Worm (Caenorhabditis elegans): ENCODE results near the gene F49H12.4.

ce11 chrX:2120961-2121360, 41.3 kb downstream of the F49H12.4 start, which contains the start of gene gpa-5:
- no peak for TF ChIP-seq W03F9.2 (tag; optimal IDR thresholded peaks at IDR 0.05)
- no peak for TF ChIP-seq him-1 (tag; optimal IDR thresholded peaks at IDR 0.05)
